Worm (Caenorhabditis elegans): ENCODE data around the gene lig-4.

lig-4 gene

DNA sequence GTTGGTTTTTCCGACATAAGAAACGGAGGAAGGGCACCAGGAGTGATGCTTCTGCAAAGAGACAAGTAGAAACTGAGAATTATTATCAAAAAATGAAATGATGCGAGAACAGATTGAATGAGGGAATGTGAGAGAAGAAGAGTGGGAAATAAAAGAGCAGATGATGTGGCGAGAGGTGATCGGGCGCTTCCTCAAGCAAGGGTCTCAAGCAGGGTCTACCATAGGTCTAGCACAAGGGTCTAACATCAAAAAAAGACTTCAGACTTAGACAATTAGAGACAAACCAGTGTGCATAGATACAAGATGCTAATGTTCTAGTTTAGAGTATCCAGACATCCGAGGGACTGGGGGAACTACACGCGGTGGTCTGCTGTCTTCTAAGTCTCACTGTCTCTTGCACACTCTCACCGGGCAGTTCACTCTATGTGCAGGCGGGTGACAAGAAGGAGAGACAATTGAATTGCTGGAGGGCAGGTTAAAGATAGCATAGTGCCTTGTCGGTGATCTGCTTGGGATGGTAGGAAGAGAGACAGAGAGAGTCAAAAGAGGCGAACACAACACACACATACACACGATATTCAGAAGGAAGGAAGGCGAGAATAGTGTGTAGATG lies 48.9 kb downstream of the lig-4 start, which contains the start of gene R13A5.7:
Gene R13A5.7 (minus strand): TSS at position 51 of the 613 bp plus-strand sequence.
- TF ChIP-seq duxl-1 (tag; optimal IDR thresholded peaks at IDR 0.05; ENCODE audit: poor library complexity), result peak; percentile 22
- peak; percentile 59 for TF ChIP-seq lin-38 (GFP tag; IDR thresholded peaks at IDR 0.05)
- no peak for TF ChIP-seq skn-1 (tag; optimal IDR thresholded peaks at IDR 0.05)
- no peak for TF ChIP-seq nhr-42 (GFP tag; IDR thresholded peaks at IDR 0.05)
- TF ChIP-seq nhr-28 (tag; optimal IDR thresholded peaks at IDR 0.05), result peak; percentile 90
- TF ChIP-seq nhr-102 (tag; optimal IDR thresholded peaks at IDR 0.05), result peak; percentile 68
- no peak for TF ChIP-seq ZK337.2 (GFP tag; IDR thresholded peaks at IDR 0.05)
- TF ChIP-seq mep-1 (tag; optimal IDR thresholded peaks at IDR 0.05), result peak; percentile 83
- TF ChIP-seq dmd-6 (GFP tag; IDR thresholded peaks at IDR 0.05), result peak; percentile 77
- no peak for TF ChIP-seq Y5F2A.4 (GFP tag; optimal IDR thresholded peaks at IDR 0.05)
- 0 out of 2 replicates have a peak, but pooled peaks have one; percentile 35 for TF ChIP-seq lin-1 (GFP tag; IDR thresholded peaks at IDR 0.05)
- no peak for TF ChIP-seq cey-2 (tag; optimal IDR thresholded peaks at IDR 0.05; ENCODE audit: borderline replicate concordance, insufficient read depth)
- TF ChIP-seq rbr-2 (tag; optimal IDR thresholded peaks at IDR 0.05), result peak; percentile 89
- no peak for TF ChIP-seq lin-15B (tag; optimal IDR thresholded peaks at IDR 0.05)
- 0 out of 2 replicates have a peak, but pooled peaks have one; percentile 35 for TF ChIP-seq mdt-29 (GFP tag; IDR thresholded peaks at IDR 0.05)
- TF ChIP-seq nhr-48 (tag; optimal IDR thresholded peaks at IDR 0.05), result peak; percentile 47
- 0 out of 2 replicates have a peak, but pooled peaks have one; percentile 25 for TF ChIP-seq nhr-41 (GFP tag; IDR thresholded peaks at IDR 0.05)
- no peak for TF ChIP-seq ceh-82 (tag; optimal IDR thresholded peaks at IDR 0.05)
- peak; percentile 48 for TF ChIP-seq dpl-1 (GFP tag; optimal IDR thresholded peaks at IDR 0.05)
- TF ChIP-seq ztf-11 (tag; optimal IDR thresholded peaks at IDR 0.05), result no peak
- TF ChIP-seq php-3 (GFP tag; IDR thresholded peaks at IDR 0.05), result 0 out of 2 replicates have a peak, but pooled peaks have one; percentile 46
- no peak; the same call in 1 of the 2 replicates for TF ChIP-seq T26A8.4 (GFP tag; IDR thresholded peaks at IDR 0.05)
- peak; percentile 88 for TF ChIP-seq dve-1 (tag; optimal IDR thresholded peaks at IDR 0.05; ENCODE audit: insufficient read depth)
- TF ChIP-seq nhr-76 (tag; optimal IDR thresholded peaks at IDR 0.05), result no peak
- TF ChIP-seq pha-4 (GFP tag; IDR thresholded peaks at IDR 0.05), result no peak
- peak; percentile 39 for TF ChIP-seq pha-4 (tag; optimal IDR thresholded peaks at IDR 0.05)
- peak; percentile 54 for TF ChIP-seq lin-13 (GFP tag; optimal IDR thresholded peaks at IDR 0.05)
- peak; percentile 93 for TF ChIP-seq hlh-11 (tag; optimal IDR thresholded peaks at IDR 0.05)
- peak; percentile 66 for TF ChIP-seq fkh-10 (GFP tag; optimal IDR thresholded peaks at IDR 0.05)
- no peak for TF ChIP-seq ces-1 (GFP tag; optimal IDR thresholded peaks at IDR 0.05)
- peak; percentile 75; the same call in 1 of the 2 replicates for TF ChIP-seq arid-1 (GFP tag; conservative IDR thresholded peaks at IDR 0.05)
- TF ChIP-seq snpc-4 (tag; optimal IDR thresholded peaks at IDR 0.05), result no peak
- peak; percentile 95 to 96 for TF ChIP-seq mdl-1 (tag; optimal IDR thresholded peaks at IDR 0.05)
- TF ChIP-seq hmg-1.1 (GFP tag; IDR thresholded peaks at IDR 0.05), result peak; percentile 89
- TF ChIP-seq pqm-1 (tag; optimal IDR thresholded peaks at IDR 0.05), result peak; percentile 27
- no peak for TF ChIP-seq Y105C5A.15 (GFP tag; IDR thresholded peaks at IDR 0.05)
- peak; percentile 74 for TF ChIP-seq nhr-11 (tag; optimal IDR thresholded peaks at IDR 0.05)
- TF ChIP-seq lin-29 (GFP tag; IDR thresholded peaks at IDR 0.05), result no peak
- TF ChIP-seq saeg-2 (GFP tag; IDR thresholded peaks at IDR 0.05), result 0 out of 2 replicates have a peak, but pooled peaks have one; percentile 20
- peak; percentile 95 for TF ChIP-seq mxl-3 (GFP tag; optimal IDR thresholded peaks at IDR 0.05)
- peak; percentile 48 for TF ChIP-seq gei-8 (GFP tag; optimal IDR thresholded peaks at IDR 0.05)
- TF ChIP-seq F49E8.2 (tag; optimal IDR thresholded peaks at IDR 0.05; ENCODE audit: borderline replicate concordance), result no peak
- TF ChIP-seq ceh-28 (tag; optimal IDR thresholded peaks at IDR 0.05), result no peak
- TF ChIP-seq F37D6.2 (tag; optimal IDR thresholded peaks at IDR 0.05), result peak; percentile 31
- TF ChIP-seq F10B5.3 (tag; optimal IDR thresholded peaks at IDR 0.05), result peak; percentile 35
- peak; percentile 15 for TF ChIP-seq spr-1 (tag; optimal IDR thresholded peaks at IDR 0.05)
- peak in 1 of 2 experiments; percentile 23 for TF ChIP-seq daf-16 (GFP tag; optimal IDR thresholded peaks at IDR 0.05)
- peak; percentile 80 for TF ChIP-seq daf-16 (tag; optimal IDR thresholded peaks at IDR 0.05)
- no peak for TF ChIP-seq zfp-2 (tag; optimal IDR thresholded peaks at IDR 0.05)
- 0 out of 2 replicates have a peak, but pooled peaks have one; percentile 38 for TF ChIP-seq ceh-44 (GFP tag; IDR thresholded peaks at IDR 0.05)

Measured in whole organism, L4 larva.